Worm (Caenorhabditis elegans): ENCODE results near the gene pqn-31.

Gene pqn-31

ce11 chrV:9095613-9096317 is 13.6 kb upstream of the pqn-31 start, which contains the start of gene F21C10.10 (continued):
- peak; percentile 86 for TF ChIP-seq php-3 (GFP tag; IDR thresholded peaks at IDR 0.05)
- TF ChIP-seq dmd-8 (GFP tag; IDR thresholded peaks at IDR 0.05): no peak
- peak; percentile 41 to 73 for TF ChIP-seq hif-1 (tag; optimal IDR thresholded peaks at IDR 0.05)
- TF ChIP-seq madf-9 (GFP tag; conservative IDR thresholded peaks at IDR 0.05): peak; percentile 46; the same call in 1 of the 2 replicates
- TF ChIP-seq nhr-6 (tag; optimal IDR thresholded peaks at IDR 0.05): peak; percentile 50
- no peak for TF ChIP-seq daf-12 (tag; optimal IDR thresholded peaks at IDR 0.05)
- TF ChIP-seq ztf-7 (tag; optimal IDR thresholded peaks at IDR 0.05): peak; percentile 63
- TF ChIP-seq pqm-1 (tag; optimal IDR thresholded peaks at IDR 0.05): peak; percentile 14
- no peak for TF ChIP-seq ceh-32 (tag; optimal IDR thresholded peaks at IDR 0.05; ENCODE audit: poor library complexity)
- TF ChIP-seq nhr-76 (tag; optimal IDR thresholded peaks at IDR 0.05): peak; percentile 87
- TF ChIP-seq mxl-2 (GFP tag; conservative IDR thresholded peaks at IDR 0.05): peak; percentile 98
- peak; percentile 59 for TF ChIP-seq nhr-25 (tag; optimal IDR thresholded peaks at IDR 0.05; ENCODE audit: borderline replicate concordance, insufficient read depth)
- TF ChIP-seq nhr-28 (tag; optimal IDR thresholded peaks at IDR 0.05): peak; percentile 98
- TF ChIP-seq nhr-41 (GFP tag; IDR thresholded peaks at IDR 0.05): no peak
- 0 out of 2 replicates have a peak, but pooled peaks have one; percentile 55 for TF ChIP-seq lin-29 (GFP tag; IDR thresholded peaks at IDR 0.05)
- TF ChIP-seq fos-1 (tag; optimal IDR thresholded peaks at IDR 0.05): no peak
- TF ChIP-seq ZK337.2 (GFP tag; IDR thresholded peaks at IDR 0.05): no peak
- peak; percentile 99 for TF ChIP-seq aha-1 (tag)
- TF ChIP-seq ceh-20 (GFP tag; IDR thresholded peaks at IDR 0.05): peak; percentile 92
- TF ChIP-seq dve-1 (tag; optimal IDR thresholded peaks at IDR 0.05; ENCODE audit: insufficient read depth): peak; percentile 98
- TF ChIP-seq vab-7 (GFP tag; IDR thresholded peaks at IDR 0.05): no peak
- peak in 1 of 2 experiments; percentile 98 for TF ChIP-seq unc-62 (GFP tag; optimal IDR thresholded peaks at IDR 0.05 in 1 of 2)
- no peak for TF ChIP-seq unc-62 (tag; optimal IDR thresholded peaks at IDR 0.05)
- TF ChIP-seq sdz-12 (GFP tag; optimal IDR thresholded peaks at IDR 0.05): no peak
- TF ChIP-seq egl-27 (tag; optimal IDR thresholded peaks at IDR 0.05): no peak
- no peak for TF ChIP-seq Y105C5A.15 (GFP tag; IDR thresholded peaks at IDR 0.05)
- no peak for TF ChIP-seq mes-2 (tag; optimal IDR thresholded peaks at IDR 0.05; ENCODE audit: poor library complexity, severe bottlenecking)
- TF ChIP-seq hlh-11 (tag; optimal IDR thresholded peaks at IDR 0.05): peak; percentile 99
- no peak for TF ChIP-seq fkh-10 (GFP tag; optimal IDR thresholded peaks at IDR 0.05)
- no peak for TF ChIP-seq skn-1 (tag; optimal IDR thresholded peaks at IDR 0.05)
- peak; percentile 55 to 81 for TF ChIP-seq lsy-2 (tag; optimal IDR thresholded peaks at IDR 0.05)
- peak; percentile 77 to 96 for TF ChIP-seq mdl-1 (tag; optimal IDR thresholded peaks at IDR 0.05)
- no peak for TF ChIP-seq lim-7 (GFP tag; IDR thresholded peaks at IDR 0.05)
- peak; percentile 56 for TF ChIP-seq dpl-1 (GFP tag; optimal IDR thresholded peaks at IDR 0.05)
- no peak for TF ChIP-seq F10B5.3 (tag; optimal IDR thresholded peaks at IDR 0.05)
- TF ChIP-seq R02D3.7 (tag; optimal IDR thresholded peaks at IDR 0.05): no peak
- no peak for TF ChIP-seq unc-130 (GFP tag; optimal IDR thresholded peaks at IDR 0.05)
- TF ChIP-seq lin-39 (tag; optimal IDR thresholded peaks at IDR 0.05): no peak
- TF ChIP-seq ceh-82 (tag; optimal IDR thresholded peaks at IDR 0.05): no peak
- TF ChIP-seq zag-1 (tag; optimal IDR thresholded peaks at IDR 0.05): no peak
- TF ChIP-seq Y75B8A.6 (GFP tag; IDR thresholded peaks at IDR 0.05): no peak
- no peak for TF ChIP-seq D1046.2 (GFP tag; IDR thresholded peaks at IDR 0.05)
- no peak for TF ChIP-seq nhr-237 (tag; optimal IDR thresholded peaks at IDR 0.05)
- TF ChIP-seq gei-8 (GFP tag; optimal IDR thresholded peaks at IDR 0.05): peak; percentile 98
- TF ChIP-seq T20F7.1 (GFP tag; optimal IDR thresholded peaks at IDR 0.05): peak; percentile 68
- no peak for TF ChIP-seq lir-3 (tag; optimal IDR thresholded peaks at IDR 0.05)
- TF ChIP-seq set-16 (GFP tag; IDR thresholded peaks at IDR 0.05): peak; percentile 59
- TF ChIP-seq Y5F2A.4 (GFP tag; optimal IDR thresholded peaks at IDR 0.05): no peak
- TF ChIP-seq mdt-29 (GFP tag; IDR thresholded peaks at IDR 0.05): peak; percentile 76
- TF ChIP-seq ZK546.5 (tag; optimal IDR thresholded peaks at IDR 0.05): no peak

Measured in whole organism, L4 larva.